Worm (Caenorhabditis elegans) whole organism, young adult: ENCODE measurements around the gene prp-21.
"Not testable (repeated sequence)": the region's sequence is repeated elsewhere in the genome, so short reads cannot be mapped to it uniquely, and the experiment has no call there.

Source experiments
- ceh-40 ChIP-seq: fragments of 200-800 bp; sonication (Bioruptor generic); IDR thresholded peaks from 2 replicates; pipeline ENCODE4 v1.3.6; 2022; ENCODE audit warnings: missing genetic modification characterization, missing compliant biosample characterization
- ceh-58 ChIP-seq: fragments of 200-800 bp; sonication (Bioruptor generic); IDR thresholded peaks from 2 replicates; pipeline ENCODE4 v1.3.6; 2022; ENCODE audit warnings: missing genetic modification characterization, missing compliant biosample characterization
- ekl-4 ChIP-seq: fragments of 200-800 bp; sonication (Bioruptor generic); IDR thresholded peaks from 2 replicates; pipeline ENCODE4 v1.3.6; 2022; ENCODE audit warnings: missing genetic modification reagents, missing genetic modification characterization, missing compliant biosample characterization
- nfyb-1 ChIP-seq: fragments of 200-800 bp; sonication (Bioruptor generic); IDR thresholded peaks from 2 replicates; pipeline ENCODE4 v1.3.6; 2022; ENCODE audit warnings: missing genetic modification reagents, missing genetic modification characterization, missing compliant biosample characterization
- rcor-1 ChIP-seq: fragments of 200-800 bp; sonication (Bioruptor generic); IDR thresholded peaks from 2 replicates; pipeline ENCODE4 v1.3.6; 2022; ENCODE audit warnings: missing genetic modification reagents, missing genetic modification characterization, missing compliant biosample characterization
- snpc-1.1 ChIP-seq: sonication (generic microtip); optimal IDR thresholded peaks from 2 replicates; lab custom pipeline; 2017; ENCODE audit warnings: missing genetic modification characterization, mild to moderate bottlenecking, missing compliant biosample characterization, antibody characterized with exemption, moderate library complexity, missing genotype, missing genetic modification reagents; ENCODE audit not compliant: insufficient read depth

DNA sequence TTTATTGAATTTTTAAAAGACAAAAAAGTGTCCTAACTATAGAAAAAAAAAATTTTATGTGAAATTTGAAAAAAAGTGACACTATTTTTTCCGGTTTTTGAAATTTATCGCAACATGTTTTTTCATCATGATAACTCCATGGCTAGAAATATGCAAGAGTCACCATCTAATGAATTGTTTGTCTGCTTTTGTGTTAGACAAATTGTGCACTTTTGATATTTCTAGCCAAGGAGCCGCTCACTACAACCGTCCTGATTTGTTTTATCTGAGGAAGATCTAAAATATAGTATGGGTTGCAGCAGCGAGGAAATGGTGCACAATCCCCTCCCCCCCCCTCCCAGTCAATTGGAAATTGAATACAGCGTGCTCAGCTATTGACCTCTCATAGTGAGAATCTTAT lies 30.0 kb upstream of the prp-21 start, which contains the start of gene W10D9.1:
- TF ChIP-seq ceh-58 (GFP tag; lab: Robert Waterston, UW); snpc-1.1 (tag; lab: Kevin White, UChicago); rcor-1 (GFP tag; lab: Robert Waterston, UW); ceh-40 (GFP tag; lab: Robert Waterston, UW); nfyb-1 (GFP tag; lab: Robert Waterston, UW); ekl-4 (GFP tag; lab: Robert Waterston, UW): not testable (repeated sequence)
